Fruit fly (Drosophila melanogaster): Measurements from ENCODE around the gene RabX2.

The RabX2 gene

DNA sequence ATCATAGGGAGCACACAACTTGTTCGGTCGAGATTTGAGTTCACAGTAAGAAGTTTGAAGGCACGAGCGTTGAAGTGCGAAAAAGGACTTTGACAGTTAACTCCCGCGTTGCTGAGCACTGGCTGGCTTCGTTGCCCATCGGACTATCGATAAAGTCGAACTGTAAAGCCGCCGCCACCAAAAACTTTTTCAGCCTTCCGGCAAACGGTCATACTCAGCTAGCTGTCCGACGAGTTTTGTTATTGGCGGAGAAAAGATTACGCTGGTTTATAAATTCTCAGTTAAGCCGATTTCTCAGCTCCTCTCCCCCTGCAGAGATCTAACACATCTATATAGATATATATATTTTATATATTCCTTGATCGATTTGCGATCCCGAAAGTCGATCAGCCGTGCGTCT, 31.5 kb upstream of the RabX2 start, which contains the start of the genes Psf3 and flw (continued):
- TF ChIP-seq CG4360 (GFP tag; IDR thresholded peaks at IDR 0.05) = no peak
- peak; percentile 32 for TF ChIP-seq CG2116 (GFP tag; optimal IDR thresholded peaks at IDR 0.05)
- peak; percentile 36 for TF ChIP-seq NfI (GFP tag; optimal IDR thresholded peaks at IDR 0.05)
- peak; percentile 85 for TF ChIP-seq Med (GFP tag)
- TF ChIP-seq CG17328 (GFP tag; IDR thresholded peaks at IDR 0.05) = no peak
- peak; percentile 1 for TF ChIP-seq CG10147 (GFP tag; optimal IDR thresholded peaks at IDR 0.05)
- TF ChIP-seq insv (GFP tag; optimal IDR thresholded peaks at IDR 0.05) = no peak
- peak; percentile 59; the same call in 1 of the 3 replicates for TF ChIP-seq Dbx (GFP tag; IDR thresholded peaks at IDR 0.05)
- TF ChIP-seq Nf-YA (GFP tag; IDR thresholded peaks at IDR 0.05) = no peak
- peak; percentile 19 for TF ChIP-seq Hsf (GFP tag; optimal IDR thresholded peaks at IDR 0.05)
- no peak for TF ChIP-seq az2 (GFP tag; optimal IDR thresholded peaks at IDR 0.05)
- TF ChIP-seq CTCF (GFP tag; optimal IDR thresholded peaks at IDR 0.05) = no peak
- no peak for TF ChIP-seq gsb-n (tag; optimal IDR thresholded peaks at IDR 0.05)
- TF ChIP-seq Atf-2 (GFP tag; optimal IDR thresholded peaks at IDR 0.05) = no peak
- no peak for TF ChIP-seq HmgD (GFP tag; optimal IDR thresholded peaks at IDR 0.05)
- TF ChIP-seq CG33213 (GFP tag; optimal IDR thresholded peaks at IDR 0.05) = no peak
- TF ChIP-seq stwl (tag; optimal IDR thresholded peaks at IDR 0.05) = peak; percentile 93
- peak; percentile 83 for TF ChIP-seq pzg (GFP tag; optimal IDR thresholded peaks at IDR 0.05)
- TF ChIP-seq lmd (GFP tag; IDR thresholded peaks at IDR 0.05) = peak; percentile 30; the same call in 1 of the 2 replicates
- no peak for TF ChIP-seq oc (tag; optimal IDR thresholded peaks at IDR 0.05)
- no peak for TF ChIP-seq CG32772 (GFP tag; IDR thresholded peaks at IDR 0.05)
- no peak for TF ChIP-seq ftz-f1 (GFP tag; optimal IDR thresholded peaks at IDR 0.05)
- 0 out of 2 replicates have a peak, but pooled peaks have one; percentile 25 for TF ChIP-seq CG32767 (GFP tag; IDR thresholded peaks at IDR 0.05)
- TF ChIP-seq CG8290 (GFP tag; optimal IDR thresholded peaks at IDR 0.05) = no peak
- no peak for TF ChIP-seq CG8290 (tag; optimal IDR thresholded peaks at IDR 0.05)
- TF ChIP-seq Rfx (GFP tag; IDR thresholded peaks at IDR 0.05) = peak; percentile 61
- no peak for TF ChIP-seq pan (optimal IDR thresholded peaks at IDR 0.05)
- TF ChIP-seq pan (GFP tag; optimal IDR thresholded peaks at IDR 0.05 in 1 of 2, IDR thresholded peaks at IDR 0.05 in 1 of 2) = peak in 1 of 2 experiments; percentile 34
- TF ChIP-seq abd-A (tag; optimal IDR thresholded peaks at IDR 0.05) = no peak
- peak; percentile 76 for TF ChIP-seq Sry-δ (GFP tag; optimal IDR thresholded peaks at IDR 0.05)
- peak; percentile 7 for TF ChIP-seq Meics (GFP tag; optimal IDR thresholded peaks at IDR 0.05)
- no peak for TF ChIP-seq maf-S (GFP tag; optimal IDR thresholded peaks at IDR 0.05)
- peak; percentile 20 for TF ChIP-seq pho (GFP tag; optimal IDR thresholded peaks at IDR 0.05)
- TF ChIP-seq amos (GFP tag; IDR thresholded peaks at IDR 0.05; ENCODE audit: partially characterized antibody) = peak; percentile 83
- peak; percentile 27; the same call in 1 of the 3 replicates for TF ChIP-seq mld (GFP tag; IDR thresholded peaks at IDR 0.05; ENCODE audit: partially characterized antibody)
- peak; percentile 14 for TF ChIP-seq CG4424 (GFP tag; optimal IDR thresholded peaks at IDR 0.05)
- TF ChIP-seq Doc3 (GFP tag; IDR thresholded peaks at IDR 0.05; ENCODE audit: partially characterized antibody) = peak; percentile 32; the same call in 2 of the 3 replicates
- TF ChIP-seq CG42726 (GFP tag; IDR thresholded peaks at IDR 0.05; ENCODE audit: partially characterized antibody) = peak; percentile 61
- TF ChIP-seq mam (GFP tag; optimal IDR thresholded peaks at IDR 0.05) = peak; percentile 7
- TF ChIP-seq Jarid2 (GFP tag; optimal IDR thresholded peaks at IDR 0.05) = peak; percentile 52
- TF ChIP-seq H15 (GFP tag; IDR thresholded peaks at IDR 0.05) = no peak
- peak; percentile 19 for TF ChIP-seq CG18599 (GFP tag; optimal IDR thresholded peaks at IDR 0.05)
- TF ChIP-seq CG11456 (GFP tag; IDR thresholded peaks at IDR 0.05) = peak; percentile 51; the same call in 1 of the 3 replicates
- TF ChIP-seq tna (GFP tag; IDR thresholded peaks at IDR 0.05; ENCODE audit: partially characterized antibody) = peak; percentile 54; the same call in 1 of the 2 replicates
- TF ChIP-seq D (optimal IDR thresholded peaks at IDR 0.05) = no peak
- TF ChIP-seq D (GFP tag; optimal IDR thresholded peaks at IDR 0.05) = no peak
- peak; percentile 32 for TF ChIP-seq CG17186 (GFP tag; optimal IDR thresholded peaks at IDR 0.05)
- TF ChIP-seq Dip3 (GFP tag; optimal IDR thresholded peaks at IDR 0.05) = peak; percentile 41
- peak; percentile 12; the same call in 1 of the 2 replicates for TF ChIP-seq NFAT (GFP tag; IDR thresholded peaks at IDR 0.05)
- TF ChIP-seq org-1 (GFP tag; optimal IDR thresholded peaks at IDR 0.05) = no peak
- TF ChIP-seq Fer2 (tag; optimal IDR thresholded peaks at IDR 0.05) = no peak
- TF ChIP-seq sr (GFP tag; IDR thresholded peaks at IDR 0.05) = 0 out of 3 replicates have a peak, but pooled peaks have one; percentile 18
